Worm (Caenorhabditis elegans): ENCODE results near the gene Y5H2A.1.

DNA sequence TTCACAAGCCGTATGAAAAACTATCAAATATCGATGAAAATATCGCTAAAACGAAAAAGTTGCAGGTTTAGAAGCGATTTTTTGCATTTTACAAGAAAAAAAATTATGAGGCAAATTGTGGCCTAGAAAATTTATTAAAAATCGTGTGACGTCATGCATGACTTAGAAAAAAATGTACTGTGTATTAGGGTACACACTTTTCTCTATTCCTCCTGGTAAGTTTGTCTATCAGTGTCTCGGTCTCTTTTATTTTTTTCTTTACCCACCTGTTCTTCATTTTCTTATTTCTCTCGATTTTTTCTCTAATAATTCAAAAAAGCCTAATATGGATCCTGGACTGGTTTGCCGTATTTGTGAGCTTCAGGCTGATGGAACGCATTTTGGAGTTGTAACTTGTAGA is 13.5 kb upstream of the Y5H2A.1 start, which contains the start of gene nhr-227:
- no peak for TF ChIP-seq egl-27 (tag; optimal IDR thresholded peaks at IDR 0.05)
- TF ChIP-seq blmp-1 (tag; optimal IDR thresholded peaks at IDR 0.05; ENCODE audit: insufficient read depth) = no peak
- TF ChIP-seq lsy-2 (tag; optimal IDR thresholded peaks at IDR 0.05) = no peak
- no peak for TF ChIP-seq mdl-1 (tag; optimal IDR thresholded peaks at IDR 0.05)
- TF ChIP-seq ztf-1 (GFP tag; conservative IDR thresholded peaks at IDR 0.05) = no peak
- no peak for TF ChIP-seq nhr-11 (tag; optimal IDR thresholded peaks at IDR 0.05)
- no peak for TF ChIP-seq unc-39 (tag; optimal IDR thresholded peaks at IDR 0.05)
- TF ChIP-seq ztf-4 (tag; optimal IDR thresholded peaks at IDR 0.05) = no peak
- no peak for TF ChIP-seq alr-1 (tag; optimal IDR thresholded peaks at IDR 0.05)
- TF ChIP-seq nhr-237 (tag; optimal IDR thresholded peaks at IDR 0.05) = no peak
- no peak for TF ChIP-seq skn-1 (tag; optimal IDR thresholded peaks at IDR 0.05)
- TF ChIP-seq R02D3.7 (tag; optimal IDR thresholded peaks at IDR 0.05) = no peak

All from whole organism, L2 larva.